Worm (Caenorhabditis elegans): ENCODE measurements around the gene F48F7.5.

ce11 chrX:14015366-14015765 is 39.9 kb downstream of the F48F7.5 start, which contains the start of gene C04C11.25:
- TF ChIP-seq ztf-29 (GFP tag; IDR thresholded peaks at IDR 0.05) (no peak), med-1 (GFP tag; optimal IDR thresholded peaks at IDR 0.05; ENCODE audit: insufficient read depth) (no peak), flt-1 (GFP tag; IDR thresholded peaks at IDR 0.05) (no peak), tab-1 (GFP tag; IDR thresholded peaks at IDR 0.05) (no peak)
